Worm (Caenorhabditis elegans) whole organism, L1 larva: ENCODE results near the gene C49A9.2.
"Not testable (repeated sequence)": the region's sequence is repeated elsewhere in the genome, so short reads cannot be mapped to it uniquely, and the experiment has no call there.

ENCODE experiments used
- alr-1 ChIP-seq: fragments of 200-800 bp; sonication (Bioruptor generic); optimal IDR thresholded peaks from 2 replicates; lab custom pipeline; 2018; ENCODE audit warnings: borderline replicate concordance, mild to moderate bottlenecking, missing genetic modification characterization, missing compliant biosample characterization
- nhr-11 ChIP-seq: fragments of 150-350 bp; optimal IDR thresholded peaks from 2 replicates; lab custom pipeline; 2014; ENCODE audit warnings: missing biosample characterization, missing genetic modification characterization
- nhr-12 ChIP-seq: sonication (generic microtip); optimal IDR thresholded peaks from 2 replicates; lab custom pipeline; 2017; ENCODE audit warnings: missing biosample characterization, missing genetic modification characterization
- nhr-237 ChIP-seq: fragments of 150-350 bp; optimal IDR thresholded peaks from 2 replicates; lab custom pipeline; 2014; ENCODE audit warnings: missing biosample characterization, missing genetic modification characterization
- nhr-90 ChIP-seq: sonication (generic microtip); optimal IDR thresholded peaks from 2 replicates; lab custom pipeline; 2016; ENCODE audit warnings: mild to moderate bottlenecking, missing genetic modification characterization, missing compliant biosample characterization; ENCODE audit not compliant: poor library complexity
- skn-1 ChIP-seq: fragments of 150-350 bp; optimal IDR thresholded peaks from 2 replicates; lab custom pipeline; 2014; ENCODE audit warnings: missing biosample characterization, missing genetic modification characterization
- unc-130 ChIP-seq: fragments of 150-350 bp; optimal IDR thresholded peaks from 2 replicates; lab custom pipeline; 2017; ENCODE audit warnings: missing biosample characterization, missing genetic modification characterization, inconsistent platforms
- unc-30 ChIP-seq: sonication (generic microtip); optimal IDR thresholded peaks from 2 replicates; lab custom pipeline; 2017; ENCODE audit warnings: missing biosample characterization, missing genetic modification characterization
- ztf-11 ChIP-seq, 2 experiments: sonication (generic microtip); optimal IDR thresholded peaks; 2 replicates each; lab custom pipeline; 2016 to 2017; ENCODE audit warnings: missing genetic modification characterization in 2 of 2, missing biosample characterization in 1 of 2, missing compliant biosample characterization in 1 of 2

DNA sequence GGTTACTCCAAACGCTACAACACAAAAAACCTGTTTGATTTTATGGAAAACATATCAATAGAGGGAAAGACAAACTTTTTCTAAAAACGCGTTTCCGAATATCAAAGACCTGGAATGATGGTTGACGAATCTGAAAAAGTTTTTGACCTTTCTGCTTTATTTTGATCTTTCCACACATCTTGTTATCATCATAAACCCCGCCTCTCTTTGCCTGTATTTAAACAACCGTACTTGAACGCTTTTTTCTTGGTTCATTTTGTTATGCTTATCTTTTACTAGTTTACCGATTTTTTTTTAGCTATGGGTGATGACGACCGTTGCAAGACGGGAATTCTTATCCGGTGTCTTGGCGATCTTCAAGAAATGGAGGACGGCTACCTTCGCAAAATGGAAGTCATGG, 27.8 kb downstream of the C49A9.2 start, which contains the start of gene T13A10.2:
- TF ChIP-seq ztf-11 (tag; optimal IDR thresholded peaks at IDR 0.05; lab: Kevin White, UChicago); unc-30 (tag; lab: Kevin White, UChicago); nhr-11 (tag; lab: Kevin White, UChicago); nhr-12; nhr-90; unc-130 (tag; lab: Kevin White, UChicago); alr-1 (tag; lab: Kevin White, UChicago); skn-1 (tag; lab: Kevin White, UChicago); nhr-237 (tag; lab: Kevin White, UChicago): not testable (repeated sequence)
